Worm (Caenorhabditis elegans): ENCODE measurements around the gene pqn-68.

- TF ChIP-seq W03F9.2 (tag; optimal IDR thresholded peaks at IDR 0.05) (no peak), dao-5 (tag; optimal IDR thresholded peaks at IDR 0.05) (no peak)
These were observed 11.6 kb downstream of the pqn-68 start, which contains the start of gene srd-35 for ce11 chrV:12964076-12964475.

Measured in whole organism, L4/young adult.